Worm (Caenorhabditis elegans) whole organism, L1 larva: Measurements from ENCODE around the gene C17H11.5.

Experiments used
- C16A3.4 ChIP-seq: fragments of 150-350 bp; optimal IDR thresholded peaks from 2 replicates; lab custom pipeline; 2014; ENCODE audit warnings: missing biosample characterization, missing genetic modification characterization
- Y116A8C.19 ChIP-seq: sonication (generic microtip); optimal IDR thresholded peaks from 2 replicates; lab custom pipeline; 2016; ENCODE audit warnings: missing compliant biosample characterization, missing genetic modification characterization, borderline replicate concordance
- aha-1 ChIP-seq: fragments of 150-350 bp; optimal IDR thresholded peaks from 2 replicates; lab custom pipeline; 2014; ENCODE audit warnings: missing biosample characterization, missing genetic modification characterization
- ama-1 ChIP-seq: fragments of 150-350 bp; optimal IDR thresholded peaks from 2 replicates; lab custom pipeline; 2014
- blmp-1 ChIP-seq: fragments of 150-350 bp; optimal IDR thresholded peaks from 2 replicates; lab custom pipeline; 2014; ENCODE audit warnings: missing biosample characterization, missing genetic modification characterization
- ceh-8 ChIP-seq: fragments of 200-800 bp; sonication (Bioruptor generic); optimal IDR thresholded peaks from 2 replicates; lab custom pipeline; 2018; ENCODE audit warnings: mild to moderate bottlenecking, missing genetic modification characterization, moderate library complexity, missing compliant biosample characterization
- efl-1 ChIP-seq, 4 experiments: fragments of 150-350 bp; optimal IDR thresholded peaks in 3 of 4; peaks in 1 of 4; 1 replicate in 1 of 4; 2 replicates in 3 of 4; lab custom pipeline; 2014; ENCODE audit warnings: missing biosample characterization in 2 of 4, missing genetic modification characterization in 2 of 4, missing genetic modification reagents in 2 of 4
- efl-3 ChIP-seq: fragments of 200-800 bp; sonication (Bioruptor generic); optimal IDR thresholded peaks from 2 replicates; lab custom pipeline; 2018; ENCODE audit warnings: mild to moderate bottlenecking, missing genetic modification characterization, missing compliant biosample characterization
- elt-2 ChIP-seq: sonication (generic microtip); optimal IDR thresholded peaks from 2 replicates; lab custom pipeline; 2016; ENCODE audit warnings: missing genetic modification characterization, mild to moderate bottlenecking, inconsistent platforms, missing compliant biosample characterization, missing genetic modification reagents
- elt-3 ChIP-seq, 6 experiments: fragments of 150-350 bp in 1 of 6; sonication (generic microtip); optimal IDR thresholded peaks; 2 replicates each; lab custom pipeline; 2017 to 2018; ENCODE audit warnings: missing biosample characterization in 6 of 6, missing genetic modification characterization in 6 of 6, inconsistent platforms in 1 of 6
- fkh-4 ChIP-seq: sonication (generic microtip); optimal IDR thresholded peaks from 2 replicates; lab custom pipeline; 2016; ENCODE audit warnings: missing compliant biosample characterization, missing genetic modification characterization, borderline replicate concordance
- fos-1 ChIP-seq: fragments of 150-350 bp; optimal IDR thresholded peaks from 2 replicates; lab custom pipeline; 2014; ENCODE audit warnings: missing biosample characterization, missing genetic modification characterization
- grh-1 ChIP-seq: fragments of 200-800 bp; sonication (Bioruptor generic); IDR thresholded peaks from 2 replicates; pipeline ENCODE4 v1.3.6; 2022; ENCODE audit warnings: missing genetic modification reagents, missing genetic modification characterization, missing compliant biosample characterization
- irx-1 ChIP-seq: sonication (generic microtip); optimal IDR thresholded peaks from 2 replicates; lab custom pipeline; 2016; ENCODE audit warnings: missing genetic modification characterization, missing compliant biosample characterization
- isw-1 ChIP-seq: fragments of 200-800 bp; sonication (Bioruptor generic); IDR thresholded peaks from 2 replicates; pipeline ENCODE4 v1.3.6; 2022; ENCODE audit warnings: missing genetic modification characterization, missing compliant biosample characterization
- jun-1 ChIP-seq: fragments of 150-350 bp; optimal IDR thresholded peaks from 2 replicates; lab custom pipeline; 2014; ENCODE audit warnings: missing biosample characterization, missing genetic modification reagents, missing genetic modification characterization
- lin-14 ChIP-seq: fragments of 200-800 bp; sonication (Bioruptor generic); optimal IDR thresholded peaks from 2 replicates; lab custom pipeline; 2018; ENCODE audit warnings: mild to moderate bottlenecking, missing genetic modification characterization, moderate library complexity, missing compliant biosample characterization
- lin-15B ChIP-seq: fragments of 150-350 bp; sonication (generic microtip); optimal IDR thresholded peaks from 3 replicates; lab custom pipeline; 2014; ENCODE audit warnings: missing biosample characterization, missing genetic modification characterization
- lin-35 ChIP-seq, 2 experiments: fragments of 150-350 bp; optimal IDR thresholded peaks; 2 replicates each; lab custom pipeline; 2014; ENCODE audit warnings: missing biosample characterization in 2 of 2, missing genetic modification characterization in 2 of 2, missing genetic modification reagents in 2 of 2
- mab-9 ChIP-seq: fragments of 200-800 bp; sonication (Bioruptor generic); IDR thresholded peaks from 2 replicates; pipeline ENCODE4 v1.3.6; 2022; ENCODE audit warnings: missing genetic modification reagents, missing genetic modification characterization, missing compliant biosample characterization
- nhr-11 ChIP-seq: fragments of 150-350 bp; optimal IDR thresholded peaks from 2 replicates; lab custom pipeline; 2014; ENCODE audit warnings: missing biosample characterization, missing genetic modification characterization
- nhr-19 ChIP-seq: fragments of 200-800 bp; sonication (Bioruptor generic); conservative IDR thresholded peaks from 2 replicates; pipeline ENCODE4 v1.3.6; 2022; ENCODE audit warnings: missing genetic modification characterization, missing compliant biosample characterization
- nhr-20 ChIP-seq: sonication (generic microtip); optimal IDR thresholded peaks from 2 replicates; lab custom pipeline; 2016; ENCODE audit warnings: mild to moderate bottlenecking, missing genetic modification characterization, missing compliant biosample characterization
- nhr-237 ChIP-seq: fragments of 150-350 bp; optimal IDR thresholded peaks from 2 replicates; lab custom pipeline; 2014; ENCODE audit warnings: missing biosample characterization, missing genetic modification characterization
- nhr-71 ChIP-seq: sonication (generic microtip); optimal IDR thresholded peaks from 2 replicates; lab custom pipeline; 2016; ENCODE audit warnings: mild to moderate bottlenecking, missing genetic modification characterization, moderate library complexity, missing compliant biosample characterization
- nhr-77 ChIP-seq: fragments of 150-350 bp; optimal IDR thresholded peaks from 2 replicates; lab custom pipeline; 2014; ENCODE audit warnings: missing biosample characterization, missing genetic modification characterization
- nhr-84 ChIP-seq: sonication (generic microtip); optimal IDR thresholded peaks from 2 replicates; lab custom pipeline; 2017; ENCODE audit warnings: missing biosample characterization, missing genetic modification characterization
- nhr-85 ChIP-seq: sonication (generic microtip); peaks from one replicate; lab custom pipeline; 2016; ENCODE audit warnings: missing genetic modification characterization, inconsistent platforms, missing compliant biosample characterization
- nhr-90 ChIP-seq: sonication (generic microtip); optimal IDR thresholded peaks from 2 replicates; lab custom pipeline; 2016; ENCODE audit warnings: mild to moderate bottlenecking, missing genetic modification characterization, missing compliant biosample characterization; ENCODE audit not compliant: poor library complexity
- pag-3 ChIP-seq: sonication (generic microtip); optimal IDR thresholded peaks from 2 replicates; lab custom pipeline; 2017; ENCODE audit warnings: missing genetic modification characterization, mild to moderate bottlenecking, missing compliant biosample characterization, antibody characterized with exemption, borderline replicate concordance; ENCODE audit not compliant: insufficient read depth
- pqm-1 ChIP-seq: sonication (generic microtip); optimal IDR thresholded peaks from 3 replicates; lab custom pipeline; 2017; ENCODE audit warnings: missing biosample characterization, missing genetic modification characterization
- sox-4 ChIP-seq: sonication (generic microtip); optimal IDR thresholded peaks from 2 replicates; lab custom pipeline; 2016; ENCODE audit warnings: missing genetic modification characterization, missing compliant biosample characterization
- sup-37 ChIP-seq: fragments of 200-800 bp; sonication (Bioruptor generic); optimal IDR thresholded peaks from 2 replicates; lab custom pipeline; 2018; ENCODE audit warnings: mild to moderate bottlenecking, missing genetic modification characterization, missing compliant biosample characterization
- tbx-2 ChIP-seq: sonication (generic microtip); optimal IDR thresholded peaks from 2 replicates; lab custom pipeline; 2016; ENCODE audit warnings: missing genetic modification characterization, missing compliant biosample characterization
- tlp-1 ChIP-seq: fragments of 150-350 bp; optimal IDR thresholded peaks from 2 replicates; lab custom pipeline; 2014; ENCODE audit warnings: missing biosample characterization, missing genetic modification characterization
- unc-30 ChIP-seq: sonication (generic microtip); optimal IDR thresholded peaks from 2 replicates; lab custom pipeline; 2017; ENCODE audit warnings: missing biosample characterization, missing genetic modification characterization
- unc-62 ChIP-seq: fragments of 150-350 bp; optimal IDR thresholded peaks from 2 replicates; lab custom pipeline; 2014; ENCODE audit warnings: missing biosample characterization, missing genetic modification reagents, missing genetic modification characterization
- vab-15 ChIP-seq: sonication (generic microtip); optimal IDR thresholded peaks from 2 replicates; lab custom pipeline; 2017; ENCODE audit warnings: missing genotype, mild to moderate bottlenecking, missing genetic modification characterization, missing compliant biosample characterization
- xbp-1 ChIP-seq: sonication (generic microtip); optimal IDR thresholded peaks from 2 replicates; lab custom pipeline; 2016; ENCODE audit warnings: missing genetic modification characterization, missing compliant biosample characterization
- zip-4 ChIP-seq: fragments of 200-800 bp; sonication (Bioruptor generic); optimal IDR thresholded peaks from 2 replicates; lab custom pipeline; 2018; ENCODE audit warnings: mild to moderate bottlenecking, missing genetic modification characterization, moderate library complexity, missing compliant biosample characterization

The C17H11.5 gene

ce11 chrX:8200206-8200605 is 15.3 kb upstream of the C17H11.5 start:
- TF ChIP-seq lin-14 (GFP tag; lab: Kevin White, UChicago) (peak; percentile 28), nhr-90 (tag; lab: Kevin White, UChicago) (no peak), nhr-85 (tag; lab: Kevin White, UChicago) (peak; percentile 74), blmp-1 (peak; percentile 97), ceh-8 (GFP tag; lab: Kevin White, UChicago) (no peak)

ce11 chrX:8193213-8193612 is 8.3 kb upstream of the C17H11.5 start:
- TF ChIP-seq lin-35 (GFP tag; optimal IDR thresholded peaks at IDR 0.05; lab: Kevin White, UChicago): peak in 1 of 2 experiments; percentile 35
- no peak for TF ChIP-seq nhr-19
- no peak for TF ChIP-seq tlp-1 (tag; lab: Kevin White, UChicago)
- peak; percentile 29 for TF ChIP-seq blmp-1
- peak; percentile 44 for TF ChIP-seq elt-2 (tag; lab: Kevin White, UChicago)

ce11 chrX:8181590-8182311 is 3.2 kb downstream of the C17H11.5 start, which contains the start of gene C17H11.4:
TSS of gene C17H11.4 (minus strand) at chrX:8181640.
- TF ChIP-seq nhr-85 (tag; lab: Kevin White, UChicago): peak; percentile 10
- TF ChIP-seq, all 84 proteins: peak for 1; not testable (repeated sequence) for 83

- no peak for TF ChIP-seq blmp-1
- TF ChIP-seq pag-3 (tag; lab: Kevin White, UChicago): no peak
- no peak for TF ChIP-seq sox-4
- TF ChIP-seq nhr-237 (tag; lab: Kevin White, UChicago): no peak
- TF ChIP-seq isw-1 (GFP tag; lab: Robert Waterston, UW): no peak
- TF ChIP-seq efl-1 (optimal IDR thresholded peaks at IDR 0.05; lab: Kevin White, UChicago): no peak
- TF ChIP-seq efl-1 (GFP tag; optimal IDR thresholded peaks at IDR 0.05 in 1 of 2; lab: Kevin White, UChicago): no peak
- TF ChIP-seq nhr-90 (tag; lab: Kevin White, UChicago): no peak
- TF ChIP-seq nhr-11: no peak
- no peak for TF ChIP-seq grh-1 (GFP tag; lab: Robert Waterston, UW)
- TF ChIP-seq jun-1 (tag; lab: Kevin White, UChicago): no peak
- no peak for TF ChIP-seq pqm-1 (tag; lab: Kevin White, UChicago)
- no peak for TF ChIP-seq nhr-84 (tag; lab: Kevin White, UChicago)
- no peak for TF ChIP-seq xbp-1
- no peak for TF ChIP-seq tlp-1 (tag; lab: Kevin White, UChicago)
- no peak for TF ChIP-seq vab-15
- TF ChIP-seq unc-30 (tag; lab: Kevin White, UChicago): no peak
- TF ChIP-seq zip-4 (GFP tag; lab: Kevin White, UChicago): no peak
- TF ChIP-seq efl-3 (GFP tag; lab: Kevin White, UChicago): no peak
- no peak for TF ChIP-seq nhr-20
Observed at ce11 chrX:8173610-8174009, 11.3 kb downstream of the C17H11.5 start, which contains the start of gene C17H11.1. TSS of gene C17H11.1 (plus strand) at chrX:8173910.

- no peak for TF ChIP-seq zip-4 (GFP tag; lab: Kevin White, UChicago)
- TF ChIP-seq fkh-4 (tag; lab: Kevin White, UChicago): no peak
- TF ChIP-seq nhr-85 (tag; lab: Kevin White, UChicago): no peak
- TF ChIP-seq fos-1: no peak
- TF ChIP-seq efl-1 (optimal IDR thresholded peaks at IDR 0.05; lab: Kevin White, UChicago): no peak
- peak in 1 of 2 experiments; percentile 89 for TF ChIP-seq efl-1 (GFP tag; optimal IDR thresholded peaks at IDR 0.05 in 1 of 2; lab: Kevin White, UChicago)
- TF ChIP-seq lin-35 (GFP tag; optimal IDR thresholded peaks at IDR 0.05; lab: Kevin White, UChicago): peak in 1 of 2 experiments; percentile 45
- no peak for TF ChIP-seq nhr-11
- TF ChIP-seq pqm-1 (tag; lab: Kevin White, UChicago): no peak
- no peak for TF ChIP-seq Y116A8C.19 (tag; lab: Kevin White, UChicago)
- peak; percentile 6 for TF ChIP-seq C16A3.4 (tag; lab: Kevin White, UChicago)
- peak; percentile 2 for TF ChIP-seq nhr-20
- no peak for TF ChIP-seq grh-1 (GFP tag; lab: Robert Waterston, UW)
- TF ChIP-seq unc-62 (GFP tag; lab: Kevin White, UChicago): no peak
- no peak for TF ChIP-seq tbx-2 (tag; lab: Kevin White, UChicago)
- peak; percentile 43 for TF ChIP-seq blmp-1
- TF ChIP-seq ama-1 (lab: Kevin White, UChicago): no peak
- TF ChIP-seq elt-3 (tag; optimal IDR thresholded peaks at IDR 0.05; lab: Kevin White, UChicago): peak in 1 of 6 experiments; percentile 5
- no peak for TF ChIP-seq lin-15B (tag; lab: Kevin White, UChicago)
- no peak for TF ChIP-seq nhr-77 (tag; lab: Kevin White, UChicago)
- TF ChIP-seq tlp-1 (tag; lab: Kevin White, UChicago): no peak
- no peak for TF ChIP-seq isw-1 (GFP tag; lab: Robert Waterston, UW)
- no peak for TF ChIP-seq nhr-71 (tag; lab: Kevin White, UChicago)
- no peak for TF ChIP-seq aha-1 (tag; lab: Kevin White, UChicago)
- TF ChIP-seq mab-9 (GFP tag; lab: Robert Waterston, UW): no peak
- no peak for TF ChIP-seq sup-37 (GFP tag; lab: Kevin White, UChicago)
- no peak for TF ChIP-seq irx-1 (tag; lab: Kevin White, UChicago)
- peak; percentile 42 for TF ChIP-seq lin-14 (GFP tag; lab: Kevin White, UChicago)
Observed at ce11 chrX:8169534-8169933, 15.4 kb downstream of the C17H11.5 start, which contains the start of gene C17H11.2. TSS of gene C17H11.2 (plus strand) at chrX:8169930.
